Fruit fly (Drosophila melanogaster) whole organism, pupa: Measurements from ENCODE around the gene Acp95EF.
A peak's percentile ranks its signal among the peaks of the same experiment; 100 is the strongest.

ENCODE experiments used
- CG10348 ChIP-seq: fragments of 200-800 bp; sonication (Bioruptor generic); IDR thresholded peaks from 2 replicates; pipeline ENCODE4 v1.3.6; 2022; ENCODE audit warnings: missing biosample characterization, missing genetic modification characterization
- CG12605 ChIP-seq: fragments of 200-800 bp; sonication (Bioruptor generic); IDR thresholded peaks from 2 replicates; pipeline ENCODE4 v1.3.6; 2022; ENCODE audit warnings: missing biosample characterization, missing genetic modification characterization
- CG13204 ChIP-seq: fragments of 200-800 bp; sonication (Bioruptor generic); optimal IDR thresholded peaks from 2 replicates; lab custom pipeline; 2018; ENCODE audit warnings: missing biosample characterization, mild to moderate bottlenecking, missing genetic modification characterization, moderate library complexity
- CG14655 ChIP-seq: fragments of 200-800 bp; sonication (Bioruptor generic); optimal IDR thresholded peaks from 3 replicates; lab custom pipeline; 2017; ENCODE audit warnings: mild to moderate bottlenecking, missing biosample characterization, missing genetic modification reagents, missing genetic modification characterization
- CG15710 ChIP-seq: fragments of 200-800 bp; sonication (Bioruptor generic); optimal IDR thresholded peaks from 2 replicates; lab custom pipeline; 2018; ENCODE audit warnings: missing biosample characterization, mild to moderate bottlenecking, missing genetic modification characterization, moderate library complexity
- CG17806 ChIP-seq: fragments of 200-800 bp; sonication (Bioruptor generic); optimal IDR thresholded peaks from 2 replicates; lab custom pipeline; 2018; ENCODE audit warnings: missing biosample characterization, mild to moderate bottlenecking, missing genetic modification characterization, moderate library complexity
- CG32121 ChIP-seq: fragments of 200-800 bp; sonication (Bioruptor generic); IDR thresholded peaks from 2 replicates; pipeline ENCODE4 v1.3.6; 2022; ENCODE audit warnings: missing biosample characterization, missing genetic modification characterization
- CG34367 ChIP-seq: fragments of 200-800 bp; sonication (Bioruptor generic); optimal IDR thresholded peaks from 2 replicates; lab custom pipeline; 2018; ENCODE audit warnings: missing biosample characterization, mild to moderate bottlenecking, missing genetic modification characterization
- CG4496 ChIP-seq: fragments of 200-800 bp; sonication (Bioruptor generic); IDR thresholded peaks from 3 replicates; pipeline ENCODE4 v1.3.6; 2022; ENCODE audit warnings: missing biosample characterization, missing genetic modification characterization
- CG8159 ChIP-seq: fragments of 200-800 bp; sonication (Bioruptor generic); optimal IDR thresholded peaks from 3 replicates; lab custom pipeline; 2018; ENCODE audit warnings: missing biosample characterization, mild to moderate bottlenecking, missing genetic modification characterization, moderate library complexity
- CG8301 ChIP-seq: fragments of 200-800 bp; sonication (Bioruptor generic); optimal IDR thresholded peaks from 2 replicates; lab custom pipeline; 2018; ENCODE audit warnings: missing biosample characterization, mild to moderate bottlenecking, missing genetic modification characterization
- CG9948 ChIP-seq: fragments of 200-800 bp; sonication (Bioruptor generic); optimal IDR thresholded peaks from 2 replicates; lab custom pipeline; 2018; ENCODE audit warnings: missing biosample characterization, mild to moderate bottlenecking, missing genetic modification characterization, moderate library complexity
- D1 ChIP-seq: fragments of 200-800 bp; sonication (Bioruptor generic); optimal IDR thresholded peaks from 2 replicates; lab custom pipeline; 2018; ENCODE audit warnings: missing biosample characterization, mild to moderate bottlenecking, missing genetic modification characterization, moderate library complexity
- EcR ChIP-seq: fragments of 200-800 bp; sonication (Bioruptor generic); optimal IDR thresholded peaks from 3 replicates; lab custom pipeline; 2019; ENCODE audit warnings: missing biosample characterization, missing genetic modification characterization, mild to moderate bottlenecking, moderate library complexity, missing genetic modification reagents
- Ets98B ChIP-seq: fragments of 200-800 bp; sonication (Bioruptor generic); IDR thresholded peaks from 2 replicates; pipeline ENCODE4 v1.3.6; 2022; ENCODE audit warnings: missing biosample characterization, missing genetic modification characterization
- Pif1A ChIP-seq: fragments of 200-800 bp; sonication (Bioruptor generic); optimal IDR thresholded peaks from 3 replicates; lab custom pipeline; 2016; ENCODE audit warnings: missing biosample characterization, missing genetic modification characterization
- Pif1B ChIP-seq: fragments of 200-800 bp; sonication (Bioruptor generic); optimal IDR thresholded peaks from 3 replicates; lab custom pipeline; 2016; ENCODE audit warnings: missing biosample characterization, missing genetic modification characterization
- Snoo ChIP-seq: fragments of 200-800 bp; sonication (Bioruptor generic); optimal IDR thresholded peaks from 3 replicates; lab custom pipeline; 2017; ENCODE audit warnings: missing biosample characterization, mild to moderate bottlenecking, missing genetic modification characterization, inconsistent platforms
- fd96Ca ChIP-seq: fragments of 200-800 bp; sonication (Bioruptor generic); IDR thresholded peaks from 3 replicates; pipeline ENCODE4 v1.3.6; 2022; ENCODE audit warnings: missing biosample characterization, missing genetic modification characterization
- gl ChIP-seq: fragments of 200-800 bp; sonication (Bioruptor generic); optimal IDR thresholded peaks from 2 replicates; lab custom pipeline; 2018; ENCODE audit warnings: missing biosample characterization, mild to moderate bottlenecking, missing genetic modification characterization
- rn ChIP-seq: fragments of 200-800 bp; sonication (Bioruptor generic); IDR thresholded peaks from 2 replicates; pipeline ENCODE4 v1.3.6; 2022; ENCODE audit warnings: missing biosample characterization, missing genetic modification characterization

Gene Acp95EF

dm6 chr3R:24228675-24229074 lies at the start of gene Acp95EF:
Acp95EF (plus strand) TSS chr3R:24228975.
- TF ChIP-seq CG8159, result no peak
- no peak for TF ChIP-seq CG4496 (GFP tag; lab: Robert Waterston, UW)
- TF ChIP-seq CG10348, result no peak
- TF ChIP-seq CG9948 (tag; lab: Kevin White, UChicago), result no peak
- no peak for TF ChIP-seq EcR (GFP tag; lab: Kevin White, UChicago)
- no peak for TF ChIP-seq CG12605
- TF ChIP-seq fd96Ca (GFP tag; lab: Robert Waterston, UW), result no peak
- no peak for TF ChIP-seq Pif1A (GFP tag; lab: Kevin White, UChicago)
- TF ChIP-seq CG32121 (GFP tag; lab: Robert Waterston, UW), result no peak
- no peak for TF ChIP-seq Pif1B (GFP tag; lab: Kevin White, UChicago)
- TF ChIP-seq gl (tag; lab: Kevin White, UChicago), result no peak
- no peak for TF ChIP-seq CG13204 (GFP tag; lab: Kevin White, UChicago)
- no peak for TF ChIP-seq CG17806
- no peak for TF ChIP-seq Snoo
- TF ChIP-seq rn (GFP tag; lab: Robert Waterston, UW), result no peak
- no peak for TF ChIP-seq D1 (tag; lab: Kevin White, UChicago)
- TF ChIP-seq CG14655 (GFP tag; lab: Kevin White, UChicago), result no peak
- no peak for TF ChIP-seq CG34367 (tag; lab: Kevin White, UChicago)
- no peak for TF ChIP-seq CG15710
- no peak for TF ChIP-seq CG8301

DNA sequence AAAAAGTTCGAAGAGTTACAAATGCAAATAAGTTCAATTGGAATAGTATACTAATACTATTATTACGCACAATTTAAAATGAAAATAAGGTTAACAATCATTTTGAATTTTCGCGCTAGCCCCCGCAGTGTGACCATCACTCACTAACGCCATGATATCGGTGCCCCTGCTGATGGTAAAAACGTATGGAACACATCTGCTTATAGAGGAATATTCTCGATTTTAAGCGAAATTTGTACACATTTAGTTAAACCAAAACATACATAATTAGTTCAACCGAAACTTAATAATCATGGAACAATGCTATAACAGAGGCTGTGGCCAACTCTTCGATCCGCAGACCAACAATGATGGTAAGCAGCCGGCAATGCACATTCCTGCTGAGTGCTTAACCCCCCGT lies 42.6 kb upstream of the Acp95EF start, which contains the start of gene mora:
Gene mora, plus strand, starts transcription at position 172 of the 400 bp plus-strand sequence.
- no peak for TF ChIP-seq rn (GFP tag; lab: Robert Waterston, UW)
- TF ChIP-seq CG10348, result no peak
- no peak for TF ChIP-seq CG4496 (GFP tag; lab: Robert Waterston, UW)
- no peak for TF ChIP-seq fd96Ca (GFP tag; lab: Robert Waterston, UW)
- no peak for TF ChIP-seq CG34367 (tag; lab: Kevin White, UChicago)

- TF ChIP-seq D1 (tag; lab: Kevin White, UChicago) (no peak), CG10348 (no peak), Pif1A (GFP tag; lab: Kevin White, UChicago) (no peak), CG17806 (peak; percentile 18), CG12605 (no peak), Snoo (no peak), EcR (GFP tag; lab: Kevin White, UChicago) (no peak), CG15710 (peak; percentile 57), Pif1B (GFP tag; lab: Kevin White, UChicago) (peak; percentile 33), CG9948 (tag; lab: Kevin White, UChicago) (no peak), CG8301 (peak; percentile 38), CG32121 (GFP tag; lab: Robert Waterston, UW) (peak; percentile 77), gl (tag; lab: Kevin White, UChicago) (no peak), fd96Ca (GFP tag; lab: Robert Waterston, UW) (peak; percentile 91), CG4496 (GFP tag; lab: Robert Waterston, UW) (peak; percentile 61; the same call in 2 of the 3 replicates), rn (GFP tag; lab: Robert Waterston, UW) (no peak), CG8159 (no peak), CG13204 (GFP tag; lab: Kevin White, UChicago) (no peak), CG14655 (GFP tag; lab: Kevin White, UChicago) (no peak), CG34367 (tag; lab: Kevin White, UChicago) (peak; percentile 26), Ets98B (peak; percentile 81)
Observed at dm6 chr3R:24188619-24189018, 40.2 kb upstream of the Acp95EF start, which contains the start of gene CG5515. CG5515 (minus strand) TSS chr3R:24188896.

- TF ChIP-seq Pif1A (GFP tag; lab: Kevin White, UChicago) (no peak), CG32121 (GFP tag; lab: Robert Waterston, UW) (peak; percentile 94), Pif1B (GFP tag; lab: Kevin White, UChicago) (peak; percentile 88), CG15710 (peak; percentile 96), EcR (GFP tag; lab: Kevin White, UChicago) (no peak), rn (GFP tag; lab: Robert Waterston, UW) (peak; percentile 83), Ets98B (peak; percentile 93), D1 (tag; lab: Kevin White, UChicago) (no peak), gl (tag; lab: Kevin White, UChicago) (peak; percentile 90), CG9948 (tag; lab: Kevin White, UChicago) (peak; percentile 97), CG13204 (GFP tag; lab: Kevin White, UChicago) (no peak), CG34367 (tag; lab: Kevin White, UChicago) (peak; percentile 94), CG14655 (GFP tag; lab: Kevin White, UChicago) (no peak), CG10348 (peak; percentile 90), CG12605 (peak; percentile 90), CG17806 (peak; percentile 96), CG8159 (peak; percentile 97), CG8301 (peak; percentile 95), fd96Ca (GFP tag; lab: Robert Waterston, UW) (peak; percentile 54; the same call in 2 of the 3 replicates), CG4496 (GFP tag; lab: Robert Waterston, UW) (peak; percentile 97), Snoo (peak; percentile 94)
Observed at dm6 chr3R:24193373-24193879, 35.3 kb upstream of the Acp95EF start, which contains the start of the genes SMC6 and CG6204. SMC6 (minus strand) TSS chr3R:24193423. CG6204 (plus strand) TSS chr3R:24193832.

DNA sequence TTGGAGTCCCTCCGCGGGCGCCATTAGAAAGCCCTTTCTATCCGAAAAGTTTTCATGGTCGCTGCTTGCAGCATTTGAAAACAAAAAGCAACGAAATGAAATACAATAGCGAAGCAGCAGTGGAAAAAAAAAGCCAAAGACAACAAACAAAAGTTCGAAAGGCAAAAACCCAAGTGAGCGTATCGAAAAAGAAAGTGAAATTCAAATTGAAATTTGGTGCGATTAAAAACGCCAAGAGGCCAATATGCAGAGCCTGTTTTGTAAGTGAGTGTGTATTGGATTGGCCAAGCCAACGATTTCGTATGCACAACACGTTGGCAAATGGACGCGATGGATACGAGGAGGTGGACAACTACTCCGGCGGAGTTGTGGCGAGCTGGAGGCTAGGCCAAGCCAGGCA lies 26.1 kb upstream of the Acp95EF start:
- no peak for TF ChIP-seq CG8301
- TF ChIP-seq fd96Ca (GFP tag; lab: Robert Waterston, UW), result no peak
- no peak for TF ChIP-seq CG15710
- TF ChIP-seq EcR (GFP tag; lab: Kevin White, UChicago), result no peak
- no peak for TF ChIP-seq CG34367 (tag; lab: Kevin White, UChicago)
- no peak for TF ChIP-seq gl (tag; lab: Kevin White, UChicago)
- no peak for TF ChIP-seq CG13204 (GFP tag; lab: Kevin White, UChicago)
- TF ChIP-seq CG8159, result no peak
- no peak for TF ChIP-seq CG17806
- no peak for TF ChIP-seq Snoo
